Fruit fly (Drosophila melanogaster) whole organism, pupa: ENCODE results near the gene CG13131.

Experiments
- CG10348 ChIP-seq: fragments of 200-800 bp; sonication (Bioruptor generic); IDR thresholded peaks from 2 replicates; pipeline ENCODE4 v1.3.6; 2022; ENCODE audit warnings: missing biosample characterization, missing genetic modification characterization
- CG12605 ChIP-seq: fragments of 200-800 bp; sonication (Bioruptor generic); IDR thresholded peaks from 2 replicates; pipeline ENCODE4 v1.3.6; 2022; ENCODE audit warnings: missing biosample characterization, missing genetic modification characterization
- CG13204 ChIP-seq: fragments of 200-800 bp; sonication (Bioruptor generic); optimal IDR thresholded peaks from 2 replicates; lab custom pipeline; 2018; ENCODE audit warnings: missing biosample characterization, mild to moderate bottlenecking, missing genetic modification characterization, moderate library complexity
- CG14655 ChIP-seq: fragments of 200-800 bp; sonication (Bioruptor generic); optimal IDR thresholded peaks from 3 replicates; lab custom pipeline; 2017; ENCODE audit warnings: mild to moderate bottlenecking, missing biosample characterization, missing genetic modification reagents, missing genetic modification characterization
- CG15710 ChIP-seq: fragments of 200-800 bp; sonication (Bioruptor generic); optimal IDR thresholded peaks from 2 replicates; lab custom pipeline; 2018; ENCODE audit warnings: missing biosample characterization, mild to moderate bottlenecking, missing genetic modification characterization, moderate library complexity
- CG17806 ChIP-seq: fragments of 200-800 bp; sonication (Bioruptor generic); optimal IDR thresholded peaks from 2 replicates; lab custom pipeline; 2018; ENCODE audit warnings: missing biosample characterization, mild to moderate bottlenecking, missing genetic modification characterization, moderate library complexity
- CG32121 ChIP-seq: fragments of 200-800 bp; sonication (Bioruptor generic); IDR thresholded peaks from 2 replicates; pipeline ENCODE4 v1.3.6; 2022; ENCODE audit warnings: missing biosample characterization, missing genetic modification characterization
- CG34367 ChIP-seq: fragments of 200-800 bp; sonication (Bioruptor generic); optimal IDR thresholded peaks from 2 replicates; lab custom pipeline; 2018; ENCODE audit warnings: missing biosample characterization, mild to moderate bottlenecking, missing genetic modification characterization
- CG4496 ChIP-seq: fragments of 200-800 bp; sonication (Bioruptor generic); IDR thresholded peaks from 3 replicates; pipeline ENCODE4 v1.3.6; 2022; ENCODE audit warnings: missing biosample characterization, missing genetic modification characterization
- CG8159 ChIP-seq: fragments of 200-800 bp; sonication (Bioruptor generic); optimal IDR thresholded peaks from 3 replicates; lab custom pipeline; 2018; ENCODE audit warnings: missing biosample characterization, mild to moderate bottlenecking, missing genetic modification characterization, moderate library complexity
- CG8301 ChIP-seq: fragments of 200-800 bp; sonication (Bioruptor generic); optimal IDR thresholded peaks from 2 replicates; lab custom pipeline; 2018; ENCODE audit warnings: missing biosample characterization, mild to moderate bottlenecking, missing genetic modification characterization
- CG9948 ChIP-seq: fragments of 200-800 bp; sonication (Bioruptor generic); optimal IDR thresholded peaks from 2 replicates; lab custom pipeline; 2018; ENCODE audit warnings: missing biosample characterization, mild to moderate bottlenecking, missing genetic modification characterization, moderate library complexity
- D1 ChIP-seq: fragments of 200-800 bp; sonication (Bioruptor generic); optimal IDR thresholded peaks from 2 replicates; lab custom pipeline; 2018; ENCODE audit warnings: missing biosample characterization, mild to moderate bottlenecking, missing genetic modification characterization, moderate library complexity
- EcR ChIP-seq: fragments of 200-800 bp; sonication (Bioruptor generic); optimal IDR thresholded peaks from 3 replicates; lab custom pipeline; 2019; ENCODE audit warnings: missing biosample characterization, missing genetic modification characterization, mild to moderate bottlenecking, moderate library complexity, missing genetic modification reagents
- Ets98B ChIP-seq: fragments of 200-800 bp; sonication (Bioruptor generic); IDR thresholded peaks from 2 replicates; pipeline ENCODE4 v1.3.6; 2022; ENCODE audit warnings: missing biosample characterization, missing genetic modification characterization
- Pif1A ChIP-seq: fragments of 200-800 bp; sonication (Bioruptor generic); optimal IDR thresholded peaks from 3 replicates; lab custom pipeline; 2016; ENCODE audit warnings: missing biosample characterization, missing genetic modification characterization
- Pif1B ChIP-seq: fragments of 200-800 bp; sonication (Bioruptor generic); optimal IDR thresholded peaks from 3 replicates; lab custom pipeline; 2016; ENCODE audit warnings: missing biosample characterization, missing genetic modification characterization
- Snoo ChIP-seq: fragments of 200-800 bp; sonication (Bioruptor generic); optimal IDR thresholded peaks from 3 replicates; lab custom pipeline; 2017; ENCODE audit warnings: missing biosample characterization, mild to moderate bottlenecking, missing genetic modification characterization, inconsistent platforms
- fd96Ca ChIP-seq: fragments of 200-800 bp; sonication (Bioruptor generic); IDR thresholded peaks from 3 replicates; pipeline ENCODE4 v1.3.6; 2022; ENCODE audit warnings: missing biosample characterization, missing genetic modification characterization
- gl ChIP-seq: fragments of 200-800 bp; sonication (Bioruptor generic); optimal IDR thresholded peaks from 2 replicates; lab custom pipeline; 2018; ENCODE audit warnings: missing biosample characterization, mild to moderate bottlenecking, missing genetic modification characterization
- rn ChIP-seq: fragments of 200-800 bp; sonication (Bioruptor generic); IDR thresholded peaks from 2 replicates; pipeline ENCODE4 v1.3.6; 2022; ENCODE audit warnings: missing biosample characterization, missing genetic modification characterization

CG13131 gene

dm6 chr2L:10017363-10017762, at the start of gene CG13131:
Gene CG13131, minus strand, starts transcription at chr2L:10017463.
- TF ChIP-seq CG32121 (GFP tag; lab: Robert Waterston, UW), result no peak
- no peak for TF ChIP-seq CG8159
- no peak for TF ChIP-seq CG13204
- no peak for TF ChIP-seq CG10348 (GFP tag; lab: Robert Waterston, UW)
- no peak for TF ChIP-seq D1 (tag; lab: Kevin White, UChicago)
- no peak for TF ChIP-seq Pif1A (GFP tag; lab: Kevin White, UChicago)

- TF ChIP-seq CG10348 (GFP tag; lab: Robert Waterston, UW), result no peak
- no peak for TF ChIP-seq EcR
- no peak for TF ChIP-seq CG13204
- TF ChIP-seq CG9948 (tag; lab: Kevin White, UChicago), result no peak
- no peak for TF ChIP-seq CG34367 (tag; lab: Kevin White, UChicago)
- no peak for TF ChIP-seq Pif1B (GFP tag; lab: Kevin White, UChicago)
Measured at dm6 chr2L:10064754-10065153, 47.5 kb upstream of the CG13131 start.

- TF ChIP-seq Snoo (tag; lab: Kevin White, UChicago) (no peak), CG9948 (tag; lab: Kevin White, UChicago) (no peak), Ets98B (GFP tag; lab: Robert Waterston, UW) (peak; percentile 29; the same call in 1 of the 2 replicates), CG4496 (GFP tag; lab: Robert Waterston, UW) (no peak), CG14655 (no peak), CG32121 (GFP tag; lab: Robert Waterston, UW) (peak; percentile 24; the same call in 1 of the 2 replicates), EcR (no peak)
- TF ChIP-seq, all 21 proteins: peak for 2
Measured at dm6 chr2L:10061276-10061675, 44.0 kb upstream of the CG13131 start.

- no peak for TF ChIP-seq CG12605 (GFP tag; lab: Robert Waterston, UW)
- TF ChIP-seq CG15710 (tag; lab: Kevin White, UChicago), result no peak
- no peak for TF ChIP-seq fd96Ca (GFP tag; lab: Robert Waterston, UW)
- no peak for TF ChIP-seq D1 (tag; lab: Kevin White, UChicago)
- TF ChIP-seq Pif1A (GFP tag; lab: Kevin White, UChicago), result no peak
- no peak for TF ChIP-seq CG14655
- no peak for TF ChIP-seq Snoo (tag; lab: Kevin White, UChicago)
- no peak for TF ChIP-seq CG4496 (GFP tag; lab: Robert Waterston, UW)
- no peak for TF ChIP-seq CG17806 (tag; lab: Kevin White, UChicago)
- no peak for TF ChIP-seq Pif1B (GFP tag; lab: Kevin White, UChicago)
- TF ChIP-seq CG9948 (tag; lab: Kevin White, UChicago), result no peak
Measured at dm6 chr2L:10060516-10060915, 43.3 kb upstream of the CG13131 start, which contains the start of gene Spn31A. Gene Spn31A, plus strand, starts transcription at chr2L:10060816.

- TF ChIP-seq Pif1B (GFP tag; lab: Kevin White, UChicago) (peak; percentile 98), CG12605 (GFP tag; lab: Robert Waterston, UW) (peak; percentile 94), EcR (no peak), rn (GFP tag; lab: Robert Waterston, UW) (peak; percentile 94), CG15710 (tag; lab: Kevin White, UChicago) (peak; percentile 94), Ets98B (GFP tag; lab: Robert Waterston, UW) (peak; percentile 96), CG13204 (peak; percentile 91), CG14655 (peak; percentile 98), CG8159 (peak; percentile 95), CG32121 (GFP tag; lab: Robert Waterston, UW) (peak; percentile 91), CG9948 (tag; lab: Kevin White, UChicago) (peak; percentile 97), CG8301 (tag; lab: Kevin White, UChicago) (peak; percentile 97), CG10348 (GFP tag; lab: Robert Waterston, UW) (peak; percentile 78), fd96Ca (GFP tag; lab: Robert Waterston, UW) (peak; percentile 99), CG34367 (tag; lab: Kevin White, UChicago) (peak; percentile 95), CG4496 (GFP tag; lab: Robert Waterston, UW) (peak; percentile 99), Snoo (tag; lab: Kevin White, UChicago) (peak; percentile 98), Pif1A (GFP tag; lab: Kevin White, UChicago) (peak; percentile 97), CG17806 (tag; lab: Kevin White, UChicago) (peak; percentile 98), D1 (tag; lab: Kevin White, UChicago) (peak; percentile 83), gl (tag; lab: Kevin White, UChicago) (peak; percentile 95)
Measured at dm6 chr2L:10057236-10057635, 40.0 kb upstream of the CG13131 start.

- TF ChIP-seq rn (GFP tag; lab: Robert Waterston, UW) (no peak), EcR (peak; percentile 40), CG17806 (tag; lab: Kevin White, UChicago) (no peak), fd96Ca (GFP tag; lab: Robert Waterston, UW) (no peak), CG32121 (GFP tag; lab: Robert Waterston, UW) (no peak), Pif1B (GFP tag; lab: Kevin White, UChicago) (no peak)
- TF ChIP-seq, all 21 proteins: peak for 1
Measured at dm6 chr2L:10056705-10057104, 39.4 kb upstream of the CG13131 start, which contains the start of gene Pen. Gene Pen, plus strand, starts transcription at chr2L:10056900.
